Worm (Caenorhabditis elegans): ENCODE data around the gene lron-14.

DNA sequence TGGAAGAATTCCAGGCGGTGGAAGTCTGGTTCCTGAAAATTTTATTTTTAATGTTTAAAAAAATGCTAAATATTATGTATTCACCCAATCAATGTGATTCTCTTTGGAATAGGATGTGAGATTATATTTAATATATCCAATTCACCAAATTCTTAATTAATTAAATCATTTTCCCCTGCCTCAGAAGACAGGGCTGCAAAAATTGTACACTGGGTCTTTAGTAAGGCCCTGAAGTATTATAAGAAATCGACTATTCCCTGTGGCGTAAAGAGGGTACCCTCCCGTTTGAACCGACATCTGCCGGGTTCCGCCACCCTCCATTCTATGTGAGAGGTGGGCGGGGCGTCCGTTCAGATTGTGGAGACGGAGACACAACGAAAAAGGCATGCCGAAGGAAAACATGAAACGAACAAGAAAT lies 55.2 kb downstream of the lron-14 start:
- peak; percentile 7 for TF ChIP-seq unc-130 (tag; optimal IDR thresholded peaks at IDR 0.05)
- no peak for TF ChIP-seq elt-2 (tag; optimal IDR thresholded peaks at IDR 0.05)
- TF ChIP-seq ceh-82 (tag; optimal IDR thresholded peaks at IDR 0.05), result peak; percentile 84 to 87 (median 86)
- TF ChIP-seq aly-2 (tag; optimal IDR thresholded peaks at IDR 0.05), result peak; percentile 89
- TF ChIP-seq nhr-12 (tag; optimal IDR thresholded peaks at IDR 0.05), result no peak
- TF ChIP-seq nhr-76 (tag; optimal IDR thresholded peaks at IDR 0.05), result no peak
- peak in 1 of 2 experiments; percentile 84 for TF ChIP-seq ztf-11 (tag; optimal IDR thresholded peaks at IDR 0.05)
- peak; percentile 87 for TF ChIP-seq ama-1 (optimal IDR thresholded peaks at IDR 0.05)
- peak; percentile 63 for TF ChIP-seq fos-1 (tag; optimal IDR thresholded peaks at IDR 0.05)
- TF ChIP-seq nhr-77 (tag; optimal IDR thresholded peaks at IDR 0.05), result no peak
